Fruit fly (Drosophila melanogaster): ENCODE data around the gene CG33080.
A peak's percentile ranks its signal among the peaks of the same experiment; 100 is the strongest.

DNA sequence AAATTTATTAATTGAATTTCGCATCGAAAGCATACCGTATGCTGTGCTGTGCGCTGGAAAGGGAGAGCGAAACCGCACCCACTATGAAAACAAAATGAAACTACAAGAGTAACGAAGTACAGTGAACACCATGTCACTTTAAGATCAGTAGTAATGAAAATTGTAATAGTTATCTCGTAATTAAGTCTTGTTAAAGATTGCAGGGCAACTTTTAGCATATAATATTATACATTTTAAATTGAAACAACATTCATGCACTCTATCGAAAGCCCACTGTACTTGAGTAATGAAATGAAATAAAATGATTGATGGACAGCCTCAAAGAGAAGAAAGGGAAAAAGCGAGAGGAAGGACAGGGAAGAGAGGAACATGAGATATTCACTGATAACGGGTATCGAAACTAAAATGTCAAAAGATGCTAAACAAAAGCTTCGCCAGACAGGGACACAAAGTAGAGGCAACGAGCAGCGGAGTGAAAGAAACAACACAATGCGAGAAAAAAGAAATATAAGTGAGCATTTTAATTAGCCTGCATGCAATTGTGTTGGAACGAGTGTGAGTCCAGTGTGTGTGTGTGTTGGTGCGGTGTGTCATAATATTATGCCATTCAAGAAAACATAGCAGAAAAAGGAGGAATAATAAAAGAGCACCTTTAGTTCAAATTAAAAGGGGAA is 17.8 kb upstream of the CG33080 start:
- peak; percentile 80 for TF ChIP-seq CG17806 (tag; optimal IDR thresholded peaks at IDR 0.05)
- TF ChIP-seq CG8159 (tag; optimal IDR thresholded peaks at IDR 0.05), result peak; percentile 84
- TF ChIP-seq EcR (GFP tag; optimal IDR thresholded peaks at IDR 0.05), result peak; percentile 8
- TF ChIP-seq CG9948 (tag; optimal IDR thresholded peaks at IDR 0.05), result peak; percentile 79
- peak; percentile 46; the same call in 1 of the 2 replicates for TF ChIP-seq CG10348 (GFP tag; IDR thresholded peaks at IDR 0.05)
- peak; percentile 89 for TF ChIP-seq Pif1B (GFP tag; optimal IDR thresholded peaks at IDR 0.05)

Measured in whole organism, pupa.